Worm (Caenorhabditis elegans) whole organism, early embryonic: ENCODE results near the gene M18.3.
"Not testable (repeated sequence)": the region's sequence is repeated elsewhere in the genome, so short reads cannot be mapped to it uniquely, and the experiment has no call there.

Source experiments
- B0310.2 ChIP-seq: sonication (generic microtip); optimal IDR thresholded peaks from 2 replicates; lab custom pipeline; 2016; ENCODE audit warnings: mild to moderate bottlenecking, missing genetic modification characterization, missing compliant biosample characterization
- F13C5.2 ChIP-seq: sonication (generic microtip); optimal IDR thresholded peaks from 2 replicates; lab custom pipeline; 2017; ENCODE audit warnings: mild to moderate bottlenecking, missing genetic modification characterization, inconsistent platforms, missing compliant biosample characterization
- aly-1 ChIP-seq: sonication (generic microtip); optimal IDR thresholded peaks from 2 replicates; lab custom pipeline; 2016; ENCODE audit warnings: missing genetic modification characterization, missing compliant biosample characterization
- ama-1 ChIP-seq: fragments of 150-350 bp; optimal IDR thresholded peaks from 2 replicates; lab custom pipeline; 2014
- ceh-13 ChIP-seq: fragments of 200-800 bp; sonication (Bioruptor generic); optimal IDR thresholded peaks from 2 replicates; lab custom pipeline; 2018; ENCODE audit warnings: mild to moderate bottlenecking, missing genetic modification characterization, missing compliant biosample characterization
- ceh-36 ChIP-seq: sonication (generic microtip); optimal IDR thresholded peaks from 2 replicates; lab custom pipeline; 2016; ENCODE audit warnings: missing genetic modification characterization, inconsistent platforms, missing compliant biosample characterization
- ets-7 ChIP-seq: sonication (generic microtip); optimal IDR thresholded peaks from 2 replicates; lab custom pipeline; 2016; ENCODE audit warnings: missing genotype, missing genetic modification characterization, missing compliant biosample characterization
- flt-1 ChIP-seq: fragments of 200-800 bp; sonication (Bioruptor generic); IDR thresholded peaks from 2 replicates; pipeline ENCODE4 v1.3.6; 2022; ENCODE audit warnings: missing genetic modification characterization, missing compliant biosample characterization
- hmbx-1 ChIP-seq: sonication (generic microtip); optimal IDR thresholded peaks from 2 replicates; lab custom pipeline; 2016; ENCODE audit warnings: mild to moderate bottlenecking, missing genetic modification characterization, missing compliant biosample characterization
- hmg-4 ChIP-seq: fragments of 200-800 bp; sonication (Bioruptor generic); optimal IDR thresholded peaks from 2 replicates; lab custom pipeline; 2018; ENCODE audit warnings: mild to moderate bottlenecking, missing genetic modification characterization, missing compliant biosample characterization
- hnd-1 ChIP-seq: sonication (generic microtip); optimal IDR thresholded peaks from 2 replicates; lab custom pipeline; 2016; ENCODE audit warnings: missing genetic modification characterization, missing compliant biosample characterization
- pes-1 ChIP-seq: fragments of 200-800 bp; sonication (Bioruptor generic); IDR thresholded peaks from 2 replicates; pipeline ENCODE4 v1.3.6; 2022; ENCODE audit warnings: missing genetic modification reagents, missing genetic modification characterization, missing compliant biosample characterization
- scrt-1 ChIP-seq: fragments of 200-800 bp; sonication (Bioruptor generic); IDR thresholded peaks from 2 replicates; pipeline ENCODE4 v1.3.6; 2022; ENCODE audit warnings: missing genetic modification characterization, missing compliant biosample characterization
- sea-1 ChIP-seq: fragments of 200-800 bp; sonication (Bioruptor generic); conservative IDR thresholded peaks from 2 replicates; pipeline ENCODE4 v1.3.6; 2022; ENCODE audit warnings: missing genetic modification characterization, missing compliant biosample characterization
- tbx-11 ChIP-seq: fragments of 200-800 bp; sonication (Bioruptor generic); IDR thresholded peaks from 2 replicates; pipeline ENCODE4 v1.3.6; 2022; ENCODE audit warnings: missing genetic modification characterization, missing compliant biosample characterization
- tbx-37 ChIP-seq: fragments of 200-800 bp; sonication (Bioruptor generic); conservative IDR thresholded peaks from 2 replicates; pipeline ENCODE4 v1.3.6; 2022; ENCODE audit warnings: missing genetic modification reagents, missing genetic modification characterization, missing compliant biosample characterization
- tra-4 ChIP-seq: sonication (generic microtip); optimal IDR thresholded peaks from 2 replicates; lab custom pipeline; 2017; ENCODE audit warnings: missing genetic modification characterization, missing compliant biosample characterization

M18.3 gene

ce11 chrIV:12134991-12135390 is 29.3 kb downstream of the M18.3 start:
- TF ChIP-seq tbx-11 (GFP tag; lab: Robert Waterston, UW) (no peak), scrt-1 (GFP tag; lab: Robert Waterston, UW) (no peak), ceh-36 (tag; lab: Kevin White, UChicago) (no peak), aly-1 (tag; lab: Kevin White, UChicago) (no peak), tbx-37 (no peak), hmg-4 (GFP tag; lab: Kevin White, UChicago) (no peak), sea-1 (GFP tag; lab: Robert Waterston, UW) (no peak), ama-1 (lab: Kevin White, UChicago) (no peak), pes-1 (GFP tag; lab: Robert Waterston, UW) (no peak), hmbx-1 (tag; lab: Kevin White, UChicago) (no peak), hnd-1 (tag; lab: Kevin White, UChicago) (no peak), B0310.2 (no peak), ets-7 (tag; lab: Kevin White, UChicago) (no peak), flt-1 (no peak), ceh-13 (GFP tag; lab: Kevin White, UChicago) (no peak), tra-4 (no peak), F13C5.2 (tag; lab: Kevin White, UChicago) (no peak)

- TF ChIP-seq ceh-36 (tag; lab: Kevin White, UChicago); hnd-1 (tag; lab: Kevin White, UChicago); B0310.2: not testable (repeated sequence)
Observed at ce11 chrIV:12138093-12138492, 32.4 kb downstream of the M18.3 start, which contains the start of gene B0001.4. TSS of gene B0001.4 (minus strand) at chrIV:12138193.

- TF ChIP-seq ceh-13 (GFP tag; lab: Kevin White, UChicago) (no peak), tra-4 (no peak), ceh-36 (tag; lab: Kevin White, UChicago) (no peak), F13C5.2 (tag; lab: Kevin White, UChicago) (no peak), ets-7 (tag; lab: Kevin White, UChicago) (no peak), ama-1 (lab: Kevin White, UChicago) (no peak), hnd-1 (tag; lab: Kevin White, UChicago) (no peak), scrt-1 (GFP tag; lab: Robert Waterston, UW) (no peak), hmbx-1 (tag; lab: Kevin White, UChicago) (no peak)
Observed at ce11 chrIV:12140959-12141358, 35.3 kb downstream of the M18.3 start, which contains the start of gene B0001.8. TSS of gene B0001.8 (minus strand) at chrIV:12141059.

DNA sequence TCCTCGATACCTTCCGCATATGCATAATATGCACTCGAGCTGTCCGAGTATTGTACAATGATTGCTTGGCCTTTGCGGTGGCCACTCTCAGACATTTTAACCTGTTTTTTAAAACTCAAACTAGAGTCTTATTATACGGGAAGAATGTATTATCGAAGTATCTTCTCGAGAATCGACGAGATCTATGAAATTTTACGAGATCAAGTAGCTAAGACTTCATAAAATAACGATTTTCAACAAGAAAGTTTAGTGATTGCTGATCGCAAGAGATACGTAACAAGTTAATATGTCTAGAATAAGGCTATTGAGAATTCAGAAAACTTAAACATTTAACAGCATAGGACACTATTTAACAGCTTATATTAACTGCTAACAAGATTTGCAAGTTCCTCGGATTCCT is 37.6 kb downstream of the M18.3 start, which contains the start of gene B0001.5:
B0001.5 (minus strand) TSS at position 101 of the 400 bp plus-strand sequence.
- TF ChIP-seq ceh-36 (tag; lab: Kevin White, UChicago): no peak
- TF ChIP-seq hmg-4 (GFP tag; lab: Kevin White, UChicago): no peak
- no peak for TF ChIP-seq ceh-13 (GFP tag; lab: Kevin White, UChicago)
- no peak for TF ChIP-seq F13C5.2 (tag; lab: Kevin White, UChicago)
- no peak for TF ChIP-seq hnd-1 (tag; lab: Kevin White, UChicago)
- no peak for TF ChIP-seq tra-4
- TF ChIP-seq sea-1 (GFP tag; lab: Robert Waterston, UW): no peak
- TF ChIP-seq ets-7 (tag; lab: Kevin White, UChicago): no peak
- TF ChIP-seq tbx-11 (GFP tag; lab: Robert Waterston, UW): no peak
- TF ChIP-seq pes-1 (GFP tag; lab: Robert Waterston, UW): no peak
- no peak for TF ChIP-seq B0310.2
- no peak for TF ChIP-seq flt-1
- no peak for TF ChIP-seq tbx-37
- no peak for TF ChIP-seq ama-1 (lab: Kevin White, UChicago)
- TF ChIP-seq hmbx-1 (tag; lab: Kevin White, UChicago): no peak
- TF ChIP-seq scrt-1 (GFP tag; lab: Robert Waterston, UW): no peak
- TF ChIP-seq aly-1 (tag; lab: Kevin White, UChicago): no peak

DNA sequence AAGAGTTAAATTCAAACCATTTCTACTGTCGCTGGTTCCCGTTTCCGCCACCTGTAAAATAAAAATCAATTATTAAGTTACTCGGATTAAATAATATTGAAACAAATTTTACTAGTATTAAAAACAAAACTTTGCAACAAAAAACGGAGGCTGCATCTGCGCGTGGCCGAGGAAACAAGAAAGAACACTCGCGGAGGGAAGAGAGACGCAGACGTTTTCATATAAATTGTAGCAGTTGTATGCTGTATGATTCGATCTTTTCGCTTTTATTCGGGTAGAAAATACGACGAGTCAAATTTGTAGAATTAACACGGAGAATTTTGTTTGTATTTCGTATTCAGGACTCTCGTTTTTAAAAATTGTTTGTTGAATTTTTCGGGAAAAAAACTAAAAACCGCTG is 40.0 kb downstream of the M18.3 start, which contains the start of gene B0001.3:
B0001.3 (minus strand) TSS at position 55 of the 400 bp plus-strand sequence.
- TF ChIP-seq tbx-11 (GFP tag; lab: Robert Waterston, UW) (no peak), tra-4 (no peak), scrt-1 (GFP tag; lab: Robert Waterston, UW) (no peak), hmg-4 (GFP tag; lab: Kevin White, UChicago) (no peak), sea-1 (GFP tag; lab: Robert Waterston, UW) (no peak), ama-1 (lab: Kevin White, UChicago) (no peak), tbx-37 (no peak), ets-7 (tag; lab: Kevin White, UChicago) (no peak), aly-1 (tag; lab: Kevin White, UChicago) (no peak), pes-1 (GFP tag; lab: Robert Waterston, UW) (no peak)

- TF ChIP-seq ceh-36 (tag; lab: Kevin White, UChicago) (no peak), F13C5.2 (tag; lab: Kevin White, UChicago) (no peak), aly-1 (tag; lab: Kevin White, UChicago) (no peak), sea-1 (GFP tag; lab: Robert Waterston, UW) (no peak), ets-7 (tag; lab: Kevin White, UChicago) (no peak), ama-1 (lab: Kevin White, UChicago) (no peak), flt-1 (no peak), tbx-11 (GFP tag; lab: Robert Waterston, UW) (no peak)
Observed at ce11 chrIV:12149609-12150008, 44.0 kb downstream of the M18.3 start.

DNA sequence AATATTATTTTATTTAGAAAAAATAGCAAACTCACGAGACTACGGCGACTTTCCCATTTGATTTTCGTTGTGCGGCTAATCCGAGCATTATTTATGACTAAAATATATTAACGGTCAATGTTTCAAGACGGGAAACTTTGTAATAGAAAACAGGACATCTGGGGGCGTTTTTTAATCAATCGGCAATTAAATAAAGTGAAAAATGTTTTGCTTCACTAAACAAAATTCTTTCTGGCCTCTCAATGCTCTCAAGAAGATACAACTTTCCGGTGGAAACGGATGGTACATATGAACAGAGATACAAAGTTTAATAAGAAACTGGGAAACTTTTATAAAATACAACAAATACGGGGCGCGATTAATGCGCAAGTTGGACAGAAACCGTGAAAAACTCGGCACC is 45.2 kb downstream of the M18.3 start, which contains the start of gene B0001.2:
B0001.2 (minus strand) TSS at position 101 of the 400 bp plus-strand sequence.
- TF ChIP-seq hnd-1 (tag; lab: Kevin White, UChicago) (no peak), ama-1 (lab: Kevin White, UChicago) (no peak), tra-4 (no peak), ceh-13 (GFP tag; lab: Kevin White, UChicago) (no peak), ets-7 (tag; lab: Kevin White, UChicago) (no peak), flt-1 (no peak), B0310.2 (no peak), tbx-11 (GFP tag; lab: Robert Waterston, UW) (no peak), hmg-4 (GFP tag; lab: Kevin White, UChicago) (no peak), F13C5.2 (tag; lab: Kevin White, UChicago) (no peak), sea-1 (GFP tag; lab: Robert Waterston, UW) (no peak), tbx-37 (no peak), ceh-36 (tag; lab: Kevin White, UChicago) (no peak), pes-1 (GFP tag; lab: Robert Waterston, UW) (no peak), scrt-1 (GFP tag; lab: Robert Waterston, UW) (no peak), aly-1 (tag; lab: Kevin White, UChicago) (no peak), hmbx-1 (tag; lab: Kevin White, UChicago) (no peak)
